Fruit fly (Drosophila melanogaster): ENCODE measurements around the gene Ucp4B.

dm6 chr2L:5948775-5949526 is 20.7 kb upstream of the Ucp4B start, which contains the start of gene CG9044:
- TF ChIP-seq Myc (optimal IDR thresholded peaks at IDR 0.05) (no peak), psq (optimal IDR thresholded peaks at IDR 0.05) (no peak), ttk (optimal IDR thresholded peaks at IDR 0.05) (no peak), Sin3A (optimal IDR thresholded peaks at IDR 0.05) (no peak), insv (optimal IDR thresholded peaks at IDR 0.05) (no peak), h (optimal IDR thresholded peaks at IDR 0.05) (no peak)
